Worm (Caenorhabditis elegans): ENCODE results near the gene F43C11.6.

F43C11.6 gene

DNA sequence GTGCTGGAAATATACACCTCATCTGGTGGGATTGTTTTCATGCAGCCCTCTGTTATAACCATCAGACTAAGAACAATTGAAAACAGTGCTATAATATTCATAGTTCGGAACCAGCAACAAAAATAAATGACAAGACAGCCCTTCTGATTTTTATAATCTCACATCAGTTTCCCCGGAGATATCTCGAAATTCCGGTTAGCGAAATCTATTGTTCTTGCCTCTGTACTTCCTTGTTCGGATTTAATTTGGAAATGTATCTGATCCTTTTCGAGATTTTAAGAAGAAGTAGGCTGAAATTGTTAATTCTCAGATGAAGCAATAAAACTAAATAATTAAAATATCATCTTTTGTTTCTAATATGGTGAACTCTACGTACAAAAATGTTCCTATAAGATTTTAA is 21.4 kb downstream of the F43C11.6 start, which contains the start of gene F43C11.11:
Gene F43C11.11, minus strand, starts transcription at position 101 of the 400 bp plus-strand sequence.
- TF ChIP-seq dpl-1 (GFP tag; optimal IDR thresholded peaks at IDR 0.05) (no peak), let-607 (tag; optimal IDR thresholded peaks at IDR 0.05) (no peak), repo-1 (tag; optimal IDR thresholded peaks at IDR 0.05) (no peak), Y53F4B.3 (GFP tag; IDR thresholded peaks at IDR 0.05) (no peak), nhr-179 (tag; optimal IDR thresholded peaks at IDR 0.05) (no peak)

DNA sequence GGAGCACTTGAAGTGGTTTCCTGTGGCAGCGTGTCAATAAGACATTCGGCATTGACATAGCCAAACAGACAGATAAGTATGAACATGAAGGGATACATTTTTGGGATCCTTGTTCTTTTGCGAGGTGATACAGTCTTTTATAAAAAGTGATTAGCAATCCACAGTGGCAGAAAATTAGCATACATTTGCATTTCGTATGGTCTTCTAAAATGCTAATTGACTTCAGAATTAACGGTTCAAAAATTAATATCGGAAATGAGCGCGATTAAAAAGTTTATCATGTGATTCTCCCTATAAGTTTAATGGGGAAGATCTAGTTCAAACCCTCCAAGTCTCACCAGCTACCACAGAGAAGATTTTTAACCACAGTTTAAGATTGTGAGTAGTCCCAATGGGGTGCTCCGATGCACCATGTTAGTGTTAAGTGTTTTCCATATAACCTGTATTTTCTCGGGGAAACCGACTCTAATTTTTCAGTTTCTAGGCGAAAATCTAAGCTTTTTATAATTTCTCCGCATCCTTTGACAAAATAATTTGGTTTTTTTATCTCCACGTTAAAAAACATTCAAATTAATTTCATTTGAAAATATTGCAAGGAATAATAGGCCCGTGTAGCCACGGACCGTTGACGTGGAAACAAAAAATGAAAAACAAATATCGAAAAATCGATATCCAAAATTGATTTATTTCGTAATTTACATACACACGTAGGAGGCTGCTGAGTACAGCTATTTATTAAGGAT is 24.6 kb downstream of the F43C11.6 start, which contains the start of the genes F43C11.12 and F16G10.5:
Gene F43C11.12, minus strand, starts transcription at position 101 of the 743 bp plus-strand sequence.
Gene F16G10.5, plus strand, starts transcription at position 693 of the 743 bp plus-strand sequence.
- no peak for TF ChIP-seq T26A5.8 (tag; optimal IDR thresholded peaks at IDR 0.05)
- TF ChIP-seq D2030.7 (GFP tag; IDR thresholded peaks at IDR 0.05): no peak
- TF ChIP-seq lsy-27 (tag; optimal IDR thresholded peaks at IDR 0.05; ENCODE audit: borderline replicate concordance, insufficient read depth): no peak
- no peak for TF ChIP-seq ceh-79 (tag; optimal IDR thresholded peaks at IDR 0.05)
- no peak for TF ChIP-seq chd-7 (tag; optimal IDR thresholded peaks at IDR 0.05)
- no peak for TF ChIP-seq ztf-18 (tag; optimal IDR thresholded peaks at IDR 0.05)
- TF ChIP-seq Y79H2A.3 (GFP tag; conservative IDR thresholded peaks at IDR 0.05): no peak

DNA sequence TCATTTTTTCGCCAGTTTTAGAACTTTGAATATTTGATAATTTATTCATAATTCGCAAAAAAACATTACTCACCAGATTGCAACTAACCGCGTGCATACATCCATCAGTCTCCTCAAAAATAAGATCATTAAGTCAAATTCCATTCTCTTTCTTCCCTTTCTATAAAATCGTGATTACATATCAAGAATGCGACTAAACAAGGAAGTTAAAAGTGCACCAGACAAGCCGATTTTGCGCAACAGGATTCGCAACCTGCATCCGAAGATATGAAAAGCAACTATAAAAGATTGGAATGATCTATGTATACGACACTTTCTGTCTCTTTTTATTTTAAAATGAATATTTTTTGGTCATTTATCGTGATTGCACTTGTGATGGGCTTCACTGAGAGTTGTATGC is 26.7 kb downstream of the F43C11.6 start, which contains the start of gene hpo-25:
Gene hpo-25, plus strand, starts transcription at position 301 of the 400 bp plus-strand sequence.
- no peak for TF ChIP-seq rpc-1 (optimal IDR thresholded peaks at IDR 0.05)
- TF ChIP-seq rpc-1 (tag; optimal IDR thresholded peaks at IDR 0.05): no peak
- no peak for TF ChIP-seq Y53F4B.3 (GFP tag; IDR thresholded peaks at IDR 0.05)
- TF ChIP-seq mcd-1 (GFP tag; IDR thresholded peaks at IDR 0.05): no peak
- no peak for TF ChIP-seq fkh-3 (tag; optimal IDR thresholded peaks at IDR 0.05)
- TF ChIP-seq F37B4.10 (GFP tag; IDR thresholded peaks at IDR 0.05): no peak
- TF ChIP-seq bed-1 (GFP tag; IDR thresholded peaks at IDR 0.05): no peak
- TF ChIP-seq ZK185.1 (tag; optimal IDR thresholded peaks at IDR 0.05; ENCODE audit: poor library complexity, severe bottlenecking): no peak
- TF ChIP-seq dpff-1 (tag; optimal IDR thresholded peaks at IDR 0.05): no peak
- TF ChIP-seq aptf-2 (GFP tag; conservative IDR thresholded peaks at IDR 0.05): no peak
- no peak for TF ChIP-seq D2030.7 (GFP tag; IDR thresholded peaks at IDR 0.05)
- no peak for TF ChIP-seq lin-40 (tag; optimal IDR thresholded peaks at IDR 0.05)
- no peak for TF ChIP-seq T07F8.4 (tag; optimal IDR thresholded peaks at IDR 0.05)
- TF ChIP-seq efl-1 (GFP tag; optimal IDR thresholded peaks at IDR 0.05): no peak
- no peak for TF ChIP-seq cebp-1 (GFP tag; IDR thresholded peaks at IDR 0.05)
- no peak for TF ChIP-seq cebp-1 (tag; optimal IDR thresholded peaks at IDR 0.05)
- no peak for TF ChIP-seq cebp-2 (GFP tag; IDR thresholded peaks at IDR 0.05)
- TF ChIP-seq unc-62 (GFP tag; optimal IDR thresholded peaks at IDR 0.05): no peak
- no peak for TF ChIP-seq lin-35 (GFP tag; optimal IDR thresholded peaks at IDR 0.05)
- no peak for TF ChIP-seq ekl-4 (GFP tag; IDR thresholded peaks at IDR 0.05)

DNA sequence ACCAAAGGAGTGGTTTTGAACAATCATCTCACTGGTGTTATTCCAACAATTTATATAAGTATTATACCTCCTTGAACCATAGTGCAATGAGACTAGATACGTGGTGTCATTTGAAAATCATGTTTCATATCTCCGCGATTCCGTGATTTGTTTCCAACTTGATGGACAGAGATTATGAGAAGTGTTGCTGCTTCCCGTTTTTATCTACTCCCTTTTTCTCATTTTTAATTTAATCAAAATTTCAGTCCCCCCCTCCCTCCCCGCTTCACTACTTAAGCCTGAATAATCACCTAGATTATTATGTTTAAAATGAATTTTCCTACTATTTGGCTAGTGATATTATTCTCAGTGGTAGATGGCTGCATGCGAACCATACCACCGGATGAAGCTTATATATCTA is 29.9 kb downstream of the F43C11.6 start, which contains the start of gene F16G10.3:
Gene F16G10.3, plus strand, starts transcription at position 301 of the 400 bp plus-strand sequence.
- no peak for TF ChIP-seq Y53G8AR.9 (GFP tag; conservative IDR thresholded peaks at IDR 0.05)
- no peak for TF ChIP-seq him-1 (tag; optimal IDR thresholded peaks at IDR 0.05)
- TF ChIP-seq hlh-26 (GFP tag; conservative IDR thresholded peaks at IDR 0.05): no peak
- TF ChIP-seq athp-1 (tag; optimal IDR thresholded peaks at IDR 0.05): no peak
- TF ChIP-seq F22D6.2 (tag; optimal IDR thresholded peaks at IDR 0.05): no peak
- no peak for TF ChIP-seq repo-1 (tag; optimal IDR thresholded peaks at IDR 0.05)
- no peak for TF ChIP-seq F52B5.7 (tag; optimal IDR thresholded peaks at IDR 0.05)
- TF ChIP-seq ceh-100 (GFP tag; IDR thresholded peaks at IDR 0.05): no peak
- TF ChIP-seq ekl-4 (GFP tag; IDR thresholded peaks at IDR 0.05): no peak
- no peak for TF ChIP-seq madf-8 (GFP tag; conservative IDR thresholded peaks at IDR 0.05)
- TF ChIP-seq dpff-1 (tag; optimal IDR thresholded peaks at IDR 0.05): no peak
- TF ChIP-seq tlf-1 (GFP tag; optimal IDR thresholded peaks at IDR 0.05): no peak
- no peak for TF ChIP-seq F37B4.10 (GFP tag; IDR thresholded peaks at IDR 0.05)
- no peak for TF ChIP-seq nhr-90 (tag; optimal IDR thresholded peaks at IDR 0.05)
- no peak for TF ChIP-seq F55B11.4 (tag; optimal IDR thresholded peaks at IDR 0.05; ENCODE audit: borderline replicate concordance, insufficient read depth)
- TF ChIP-seq ztf-6 (GFP tag; IDR thresholded peaks at IDR 0.05): no peak
